Worm (Caenorhabditis elegans): ENCODE measurements around the gene nspb-12.

- TF ChIP-seq lir-3 (tag; optimal IDR thresholded peaks at IDR 0.05) (no peak), mxl-2 (GFP tag; conservative IDR thresholded peaks at IDR 0.05) (no peak), nhr-48 (tag; optimal IDR thresholded peaks at IDR 0.05) (no peak), fos-1 (tag; optimal IDR thresholded peaks at IDR 0.05) (no peak), jun-1 (tag; optimal IDR thresholded peaks at IDR 0.05) (no peak), lin-15B (tag; optimal IDR thresholded peaks at IDR 0.05) (no peak), nhr-77 (tag; optimal IDR thresholded peaks at IDR 0.05) (no peak), ceh-62 (tag; optimal IDR thresholded peaks at IDR 0.05) (no peak), ceh-82 (tag; optimal IDR thresholded peaks at IDR 0.05) (no peak)
Measured at ce11 chrIII:5591668-5592149, 23.1 kb upstream of the nspb-12 start, which contains the start of the genes ddx-15 and ucr-1.
